Worm (Caenorhabditis elegans): ENCODE measurements around the gene D2045.5.

- TF ChIP-seq zip-5 (tag; optimal IDR thresholded peaks at IDR 0.05) (no peak), rnt-1 (tag; optimal IDR thresholded peaks at IDR 0.05) (no peak), sox-4 (tag; optimal IDR thresholded peaks at IDR 0.05) (no peak), Y22D7AL.16 (tag; optimal IDR thresholded peaks at IDR 0.05) (no peak), C08G9.2 (tag; optimal IDR thresholded peaks at IDR 0.05) (no peak)
Observed at ce11 chrIII:10506699-10507248, 37.4 kb upstream of the D2045.5 start, which contains the start of the genes sip-1 and sly-1.

Data from whole organism, late embryonic.